Worm (Caenorhabditis elegans): ENCODE measurements around the gene C45G9.15.
"Not testable (repeated sequence)": the region's sequence is repeated elsewhere in the genome, so short reads cannot be mapped to it uniquely, and the experiment has no call there.

- TF ChIP-seq F13H6.1 (tag; optimal IDR thresholded peaks at IDR 0.05): peak; percentile 85
- TF ChIP-seq tbx-2 (tag; optimal IDR thresholded peaks at IDR 0.05): peak; percentile 91
- peak; percentile 92 for TF ChIP-seq ceh-18 (tag; optimal IDR thresholded peaks at IDR 0.05)
- not testable (repeated sequence) for TF ChIP-seq pag-3 (tag; optimal IDR thresholded peaks at IDR 0.05; ENCODE audit: borderline replicate concordance); nhr-11 (tag; optimal IDR thresholded peaks at IDR 0.05)
Measured at ce11 chrIII:5031375-5031836, 20.4 kb downstream of the C45G9.15 start.

All from whole organism, late embryonic.